Worm (Caenorhabditis elegans): ENCODE measurements around the gene fbxa-11.

The fbxa-11 gene

ce11 chrIII:926216-926615 lies 24.5 kb upstream of the fbxa-11 start, which contains the start of gene pef-1:
TSS of gene pef-1 (minus strand) at chrIII:926316.
- TF ChIP-seq ztf-23 (GFP tag; IDR thresholded peaks at IDR 0.05) = no peak
- no peak for TF ChIP-seq T22C8.4 (GFP tag; IDR thresholded peaks at IDR 0.05)
- TF ChIP-seq ztf-29 (GFP tag; IDR thresholded peaks at IDR 0.05) = no peak
- TF ChIP-seq ref-1 (GFP tag; conservative IDR thresholded peaks at IDR 0.05) = no peak
- TF ChIP-seq med-1 (GFP tag; optimal IDR thresholded peaks at IDR 0.05; ENCODE audit: insufficient read depth) = no peak
- TF ChIP-seq flt-1 (GFP tag; IDR thresholded peaks at IDR 0.05) = no peak
- TF ChIP-seq klf-2 (GFP tag; conservative IDR thresholded peaks at IDR 0.05) = no peak
- no peak for TF ChIP-seq tab-1 (GFP tag; IDR thresholded peaks at IDR 0.05)
- TF ChIP-seq cog-1 (tag; optimal IDR thresholded peaks at IDR 0.05) = no peak

- peak; percentile 33 for TF ChIP-seq cog-1 (tag; optimal IDR thresholded peaks at IDR 0.05)
These were observed 19.3 kb upstream of the fbxa-11 start for ce11 chrIII:931405-931804.

ce11 chrIII:936037-936507 lies 14.6 kb upstream of the fbxa-11 start, which contains the start of gene fbxa-55:
TSS of gene fbxa-55 (minus strand) at chrIII:936087.
- TF ChIP-seq klf-2 (GFP tag; conservative IDR thresholded peaks at IDR 0.05) = no peak
- TF ChIP-seq tab-1 (GFP tag; IDR thresholded peaks at IDR 0.05) = no peak
- no peak for TF ChIP-seq med-1 (GFP tag; optimal IDR thresholded peaks at IDR 0.05; ENCODE audit: insufficient read depth)
- no peak for TF ChIP-seq ztf-29 (GFP tag; IDR thresholded peaks at IDR 0.05)
- TF ChIP-seq cog-1 (tag; optimal IDR thresholded peaks at IDR 0.05) = no peak
- TF ChIP-seq ztf-23 (GFP tag; IDR thresholded peaks at IDR 0.05) = no peak
- no peak for TF ChIP-seq flt-1 (GFP tag; IDR thresholded peaks at IDR 0.05)
- no peak for TF ChIP-seq ref-1 (GFP tag; conservative IDR thresholded peaks at IDR 0.05)
- TF ChIP-seq T22C8.4 (GFP tag; IDR thresholded peaks at IDR 0.05) = no peak

ce11 chrIII:937961-938360 lies 12.7 kb upstream of the fbxa-11 start, which contains the start of gene fbxa-56:
TSS of gene fbxa-56 (minus strand) at chrIII:938061.
- TF ChIP-seq T22C8.4 (GFP tag; IDR thresholded peaks at IDR 0.05) = no peak
- TF ChIP-seq tab-1 (GFP tag; IDR thresholded peaks at IDR 0.05) = no peak
- no peak for TF ChIP-seq ztf-29 (GFP tag; IDR thresholded peaks at IDR 0.05)
- TF ChIP-seq flt-1 (GFP tag; IDR thresholded peaks at IDR 0.05) = no peak

ce11 chrIII:938569-938968 lies 12.1 kb upstream of the fbxa-11 start, which contains the start of gene fbxa-22:
TSS of gene fbxa-22 (plus strand) at chrIII:938869.
- no peak for TF ChIP-seq flt-1 (GFP tag; IDR thresholded peaks at IDR 0.05)
- TF ChIP-seq T22C8.4 (GFP tag; IDR thresholded peaks at IDR 0.05) = no peak
- TF ChIP-seq ref-1 (GFP tag; conservative IDR thresholded peaks at IDR 0.05) = no peak
- TF ChIP-seq tab-1 (GFP tag; IDR thresholded peaks at IDR 0.05) = no peak
- no peak for TF ChIP-seq med-1 (GFP tag; optimal IDR thresholded peaks at IDR 0.05; ENCODE audit: insufficient read depth)
- TF ChIP-seq ztf-29 (GFP tag; IDR thresholded peaks at IDR 0.05) = no peak
- TF ChIP-seq ztf-23 (GFP tag; IDR thresholded peaks at IDR 0.05) = no peak
- no peak for TF ChIP-seq cog-1 (tag; optimal IDR thresholded peaks at IDR 0.05)
- no peak for TF ChIP-seq klf-2 (GFP tag; conservative IDR thresholded peaks at IDR 0.05)

ce11 chrIII:941958-942357 lies 8.7 kb upstream of the fbxa-11 start:
- TF ChIP-seq tab-1 (GFP tag; IDR thresholded peaks at IDR 0.05) (no peak), flt-1 (GFP tag; IDR thresholded peaks at IDR 0.05) (no peak), T22C8.4 (GFP tag; IDR thresholded peaks at IDR 0.05) (no peak), cog-1 (tag; optimal IDR thresholded peaks at IDR 0.05) (no peak), med-1 (GFP tag; optimal IDR thresholded peaks at IDR 0.05; ENCODE audit: insufficient read depth) (no peak), ztf-23 (GFP tag; IDR thresholded peaks at IDR 0.05) (no peak), ref-1 (GFP tag; conservative IDR thresholded peaks at IDR 0.05) (no peak), ztf-29 (GFP tag; IDR thresholded peaks at IDR 0.05) (no peak), klf-2 (GFP tag; conservative IDR thresholded peaks at IDR 0.05) (no peak)

- TF ChIP-seq ztf-29 (GFP tag; IDR thresholded peaks at IDR 0.05) (no peak), cog-1 (tag; optimal IDR thresholded peaks at IDR 0.05) (no peak), T22C8.4 (GFP tag; IDR thresholded peaks at IDR 0.05) (no peak), med-1 (GFP tag; optimal IDR thresholded peaks at IDR 0.05; ENCODE audit: insufficient read depth) (no peak), ref-1 (GFP tag; conservative IDR thresholded peaks at IDR 0.05) (no peak), klf-2 (GFP tag; conservative IDR thresholded peaks at IDR 0.05) (no peak), tab-1 (GFP tag; IDR thresholded peaks at IDR 0.05) (no peak), flt-1 (GFP tag; IDR thresholded peaks at IDR 0.05) (no peak), ztf-23 (GFP tag; IDR thresholded peaks at IDR 0.05) (no peak)
These were observed 7.2 kb upstream of the fbxa-11 start, which contains the start of gene fbxa-59 for ce11 chrIII:943426-943927. TSS of gene fbxa-59 (minus strand) at chrIII:943476.

- TF ChIP-seq ref-1 (GFP tag; conservative IDR thresholded peaks at IDR 0.05) (no peak), med-1 (GFP tag; optimal IDR thresholded peaks at IDR 0.05; ENCODE audit: insufficient read depth) (no peak), T22C8.4 (GFP tag; IDR thresholded peaks at IDR 0.05) (no peak), ztf-23 (GFP tag; IDR thresholded peaks at IDR 0.05) (no peak), flt-1 (GFP tag; IDR thresholded peaks at IDR 0.05) (no peak), tab-1 (GFP tag; IDR thresholded peaks at IDR 0.05) (no peak), ztf-29 (GFP tag; IDR thresholded peaks at IDR 0.05) (no peak), cog-1 (tag; optimal IDR thresholded peaks at IDR 0.05) (no peak), klf-2 (GFP tag; conservative IDR thresholded peaks at IDR 0.05) (no peak)
These were observed 4.4 kb upstream of the fbxa-11 start, which contains the start of gene fbxa-60 for ce11 chrIII:946250-946725. TSS of gene fbxa-60 (minus strand) at chrIII:946300.

- TF ChIP-seq klf-2 (GFP tag; conservative IDR thresholded peaks at IDR 0.05) = no peak
- no peak for TF ChIP-seq ref-1 (GFP tag; conservative IDR thresholded peaks at IDR 0.05)
- no peak for TF ChIP-seq ztf-23 (GFP tag; IDR thresholded peaks at IDR 0.05)
- no peak for TF ChIP-seq flt-1 (GFP tag; IDR thresholded peaks at IDR 0.05)
- TF ChIP-seq T22C8.4 (GFP tag; IDR thresholded peaks at IDR 0.05) = no peak
- TF ChIP-seq cog-1 (tag; optimal IDR thresholded peaks at IDR 0.05) = no peak
- no peak for TF ChIP-seq med-1 (GFP tag; optimal IDR thresholded peaks at IDR 0.05; ENCODE audit: insufficient read depth)
- no peak for TF ChIP-seq ztf-29 (GFP tag; IDR thresholded peaks at IDR 0.05)
- TF ChIP-seq tab-1 (GFP tag; IDR thresholded peaks at IDR 0.05) = no peak
These were observed 1.5 kb downstream of the fbxa-11 start, which contains the start of gene fbxa-10 for ce11 chrIII:952184-952583. TSS of gene fbxa-10 (plus strand) at chrIII:952390.

ce11 chrIII:954553-954952 lies 3.9 kb downstream of the fbxa-11 start, which contains the start of the genes T12B5.15 and T12B5.14:
TSS of gene T12B5.15 (minus strand) at chrIII:954653.
TSS of gene T12B5.14 (plus strand) at chrIII:954873.
- no peak for TF ChIP-seq klf-2 (GFP tag; conservative IDR thresholded peaks at IDR 0.05)
- TF ChIP-seq ztf-29 (GFP tag; IDR thresholded peaks at IDR 0.05) = no peak
- TF ChIP-seq ref-1 (GFP tag; conservative IDR thresholded peaks at IDR 0.05) = no peak
- TF ChIP-seq flt-1 (GFP tag; IDR thresholded peaks at IDR 0.05) = no peak
- no peak for TF ChIP-seq med-1 (GFP tag; optimal IDR thresholded peaks at IDR 0.05; ENCODE audit: insufficient read depth)
- no peak for TF ChIP-seq cog-1 (tag; optimal IDR thresholded peaks at IDR 0.05)
- no peak for TF ChIP-seq T22C8.4 (GFP tag; IDR thresholded peaks at IDR 0.05)
- TF ChIP-seq ztf-23 (GFP tag; IDR thresholded peaks at IDR 0.05) = no peak
- TF ChIP-seq tab-1 (GFP tag; IDR thresholded peaks at IDR 0.05) = no peak

Data from whole organism, midembryonic.